Fruit fly (Drosophila melanogaster): ENCODE results near the gene Dnaaf6.

DNA sequence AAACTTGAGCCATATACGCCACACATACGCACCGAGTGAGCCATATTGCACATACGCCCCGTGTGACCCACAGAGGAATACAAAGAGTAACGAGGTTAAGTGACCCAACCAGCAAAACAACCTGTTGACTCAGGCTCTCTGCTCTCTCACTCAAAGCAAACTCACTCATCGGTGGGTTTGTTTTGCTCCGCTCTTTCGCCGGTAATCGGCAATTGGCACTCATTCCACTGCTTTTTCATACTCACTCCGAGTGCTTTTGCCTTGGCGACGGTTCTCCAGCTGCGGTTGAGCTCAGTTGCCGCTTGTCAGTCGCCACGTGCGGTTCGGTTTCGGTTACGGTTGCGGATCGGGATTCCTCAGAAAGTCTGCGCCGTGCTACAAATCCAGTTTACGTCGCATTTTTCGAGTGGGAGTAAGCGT is 21.9 kb downstream of the Dnaaf6 start:
- no peak for TF ChIP-seq Crg-1 (GFP tag; optimal IDR thresholded peaks at IDR 0.05)
- no peak for TF ChIP-seq toe (GFP tag; optimal IDR thresholded peaks at IDR 0.05)
- TF ChIP-seq CG7101 (tag; optimal IDR thresholded peaks at IDR 0.05): no peak
- TF ChIP-seq CG12768 (GFP tag; optimal IDR thresholded peaks at IDR 0.05): peak; percentile 19
- TF ChIP-seq cnc (optimal IDR thresholded peaks at IDR 0.05): no peak
- no peak for TF ChIP-seq pad (GFP tag; optimal IDR thresholded peaks at IDR 0.05)
- TF ChIP-seq CG33017 (tag; optimal IDR thresholded peaks at IDR 0.05): peak; percentile 55
- TF ChIP-seq ovo (GFP tag; optimal IDR thresholded peaks at IDR 0.05): no peak
- TF ChIP-seq Mnt (GFP tag; optimal IDR thresholded peaks at IDR 0.05): peak; percentile 98
- TF ChIP-seq Hr96 (GFP tag; optimal IDR thresholded peaks at IDR 0.05): no peak
- TF ChIP-seq kay (GFP tag; ENCODE audit: borderline replicate concordance): no peak
- TF ChIP-seq CG1620 (GFP tag; optimal IDR thresholded peaks at IDR 0.05): no peak
- TF ChIP-seq tj (GFP tag; optimal IDR thresholded peaks at IDR 0.05): peak; percentile 86
- peak; percentile 63 for TF ChIP-seq cic (GFP tag; optimal IDR thresholded peaks at IDR 0.05)

All from whole organism, adult.